Worm (Caenorhabditis elegans) whole organism, L3 larva: ENCODE measurements around the gene twk-25.

Source experiments
- R02D3.7 ChIP-seq: fragments of 150-350 bp; optimal IDR thresholded peaks from 2 replicates; lab custom pipeline; 2014; ENCODE audit warnings: missing biosample characterization, missing genetic modification characterization
- ZK546.5 ChIP-seq: sonication (generic microtip); optimal IDR thresholded peaks from 2 replicates; lab custom pipeline; 2017; ENCODE audit warnings: missing biosample characterization, missing genetic modification characterization
- aly-2 ChIP-seq: fragments of 150-350 bp; optimal IDR thresholded peaks from 2 replicates; lab custom pipeline; 2014; ENCODE audit warnings: missing biosample characterization, missing genetic modification characterization
- ceh-16 ChIP-seq: sonication (generic microtip); optimal IDR thresholded peaks from 2 replicates; lab custom pipeline; 2017; ENCODE audit warnings: missing biosample characterization, missing genetic modification characterization
- ceh-28 ChIP-seq: fragments of 150-350 bp; optimal IDR thresholded peaks from 2 replicates; lab custom pipeline; 2014; ENCODE audit warnings: missing biosample characterization, missing genetic modification reagents, missing genetic modification characterization
- ceh-82 ChIP-seq: fragments of 150-350 bp; optimal IDR thresholded peaks from 2 replicates; lab custom pipeline; 2014; ENCODE audit warnings: missing biosample characterization, missing genetic modification characterization
- ceh-9 ChIP-seq: sonication (generic microtip); optimal IDR thresholded peaks from 2 replicates; lab custom pipeline; 2018; ENCODE audit warnings: missing biosample characterization, missing genetic modification characterization
- daf-12 ChIP-seq: fragments of 150-350 bp; optimal IDR thresholded peaks from 2 replicates; lab custom pipeline; 2014; ENCODE audit warnings: missing biosample characterization, missing genetic modification reagents, missing genetic modification characterization
- egl-27 ChIP-seq: sonication (generic microtip); optimal IDR thresholded peaks from 4 replicates; lab custom pipeline; 2017; ENCODE audit warnings: missing biosample characterization, missing genetic modification reagents, missing genetic modification characterization
- egl-5 ChIP-seq: fragments of 150-350 bp; optimal IDR thresholded peaks from 2 replicates; lab custom pipeline; 2017; ENCODE audit warnings: missing biosample characterization, missing genetic modification reagents, missing genetic modification characterization, inconsistent platforms
- elt-2 ChIP-seq: sonication (generic microtip); optimal IDR thresholded peaks from 2 replicates; lab custom pipeline; 2016; ENCODE audit warnings: missing genetic modification reagents, mild to moderate bottlenecking, missing genetic modification characterization, missing compliant biosample characterization
- elt-3 ChIP-seq, 3 experiments: fragments of 150-350 bp in 1 of 3; sonication (generic microtip) in 2 of 3; optimal IDR thresholded peaks; 2 replicates in 2 of 3; 4 replicates in 1 of 3; lab custom pipeline; 2014 to 2017; ENCODE audit warnings: missing biosample characterization in 3 of 3, missing genetic modification characterization in 3 of 3
- eor-1 ChIP-seq, 2 experiments: fragments of 150-350 bp; optimal IDR thresholded peaks; 2 replicates each; lab custom pipeline; 2014 to 2018; ENCODE audit warnings: missing biosample characterization in 2 of 2, missing genetic modification characterization in 2 of 2
- fkh-10 ChIP-seq: sonication (generic microtip); optimal IDR thresholded peaks from 2 replicates; lab custom pipeline; 2017; ENCODE audit warnings: missing biosample characterization, missing genetic modification reagents, missing genetic modification characterization
- fkh-2 ChIP-seq: fragments of 150-350 bp; optimal IDR thresholded peaks from 2 replicates; lab custom pipeline; 2014; ENCODE audit warnings: missing biosample characterization, missing genetic modification reagents, missing genetic modification characterization
- fos-1 ChIP-seq: fragments of 150-350 bp; optimal IDR thresholded peaks from 2 replicates; lab custom pipeline; 2014; ENCODE audit warnings: missing biosample characterization, missing genetic modification characterization
- hmg-11 ChIP-seq: sonication (generic microtip); optimal IDR thresholded peaks from 2 replicates; lab custom pipeline; 2016; ENCODE audit warnings: missing genetic modification characterization, missing compliant biosample characterization
- jun-1 ChIP-seq: fragments of 150-350 bp; optimal IDR thresholded peaks from 2 replicates; lab custom pipeline; 2014; ENCODE audit warnings: missing biosample characterization, missing genetic modification reagents, missing genetic modification characterization
- lin-15B ChIP-seq: fragments of 150-350 bp; optimal IDR thresholded peaks from 2 replicates; lab custom pipeline; 2014; ENCODE audit warnings: missing biosample characterization, missing genetic modification characterization
- lin-39 ChIP-seq: fragments of 150-350 bp; optimal IDR thresholded peaks from 2 replicates; lab custom pipeline; 2018; ENCODE audit warnings: missing biosample characterization, missing genetic modification reagents, missing genetic modification characterization
- lsy-12 ChIP-seq: sonication (generic microtip); optimal IDR thresholded peaks from 2 replicates; lab custom pipeline; 2016; ENCODE audit warnings: mild to moderate bottlenecking, missing genetic modification characterization, missing compliant biosample characterization
- mdl-1 ChIP-seq: fragments of 150-350 bp; optimal IDR thresholded peaks from 2 replicates; lab custom pipeline; 2014; ENCODE audit warnings: missing biosample characterization, missing genetic modification characterization
- mml-1 ChIP-seq: fragments of 150-350 bp; sonication (generic microtip); optimal IDR thresholded peaks from 3 replicates; lab custom pipeline; 2014; ENCODE audit warnings: missing biosample characterization, missing genetic modification characterization
- nfya-1 ChIP-seq: sonication (generic microtip); optimal IDR thresholded peaks from 2 replicates; lab custom pipeline; 2017; ENCODE audit warnings: missing genetic modification characterization, mild to moderate bottlenecking, missing compliant biosample characterization, antibody characterized with exemption, moderate library complexity; ENCODE audit not compliant: insufficient read depth
- nhr-12 ChIP-seq: fragments of 150-350 bp; optimal IDR thresholded peaks from 2 replicates; lab custom pipeline; 2014; ENCODE audit warnings: missing biosample characterization, missing genetic modification characterization
- nhr-23 ChIP-seq: fragments of 150-350 bp; optimal IDR thresholded peaks from 2 replicates; lab custom pipeline; 2014; ENCODE audit warnings: missing biosample characterization, missing genetic modification reagents, missing genetic modification characterization
- nhr-237 ChIP-seq: fragments of 150-350 bp; optimal IDR thresholded peaks from 2 replicates; lab custom pipeline; 2014; ENCODE audit warnings: missing biosample characterization, missing genetic modification characterization
- nhr-25 ChIP-seq: sonication (generic microtip); optimal IDR thresholded peaks from 2 replicates; lab custom pipeline; 2017; ENCODE audit warnings: missing biosample characterization, missing genetic modification characterization
- nhr-28 ChIP-seq: fragments of 150-350 bp; optimal IDR thresholded peaks from 2 replicates; lab custom pipeline; 2014; ENCODE audit warnings: missing biosample characterization, missing genetic modification characterization
- nhr-43 ChIP-seq: sonication (generic microtip); optimal IDR thresholded peaks from 2 replicates; lab custom pipeline; 2016; ENCODE audit warnings: mild to moderate bottlenecking, missing genetic modification characterization, missing compliant biosample characterization; ENCODE audit not compliant: poor library complexity, severe bottlenecking
- nhr-67 ChIP-seq: fragments of 150-350 bp; optimal IDR thresholded peaks from 2 replicates; lab custom pipeline; 2014; ENCODE audit warnings: missing biosample characterization, missing genetic modification characterization
- nhr-76 ChIP-seq: fragments of 150-350 bp; sonication (generic microtip); optimal IDR thresholded peaks from 5 replicates; lab custom pipeline; 2014; ENCODE audit warnings: missing biosample characterization, missing genetic modification characterization
- nhr-77 ChIP-seq: fragments of 150-350 bp; optimal IDR thresholded peaks from 2 replicates; lab custom pipeline; 2014; ENCODE audit warnings: missing biosample characterization, missing genetic modification characterization
- pha-4 ChIP-seq: fragments of 150-350 bp; optimal IDR thresholded peaks from 2 replicates; lab custom pipeline; 2014; ENCODE audit warnings: missing biosample characterization, missing genetic modification reagents, missing genetic modification characterization
- pqm-1 ChIP-seq: fragments of 150-350 bp; optimal IDR thresholded peaks from 2 replicates; lab custom pipeline; 2017; ENCODE audit warnings: missing biosample characterization, missing genetic modification characterization, inconsistent platforms
- sea-2 ChIP-seq: fragments of 150-350 bp; sonication (generic microtip); optimal IDR thresholded peaks from 4 replicates; lab custom pipeline; 2014; ENCODE audit warnings: missing biosample characterization, missing genetic modification reagents, missing genetic modification characterization
- skn-1 ChIP-seq: fragments of 150-350 bp; optimal IDR thresholded peaks from 2 replicates; lab custom pipeline; 2014; ENCODE audit warnings: missing biosample characterization, missing genetic modification characterization
- snpc-4 ChIP-seq: fragments of 150-350 bp; optimal IDR thresholded peaks from 2 replicates; lab custom pipeline; 2014; ENCODE audit warnings: missing biosample characterization, missing genetic modification characterization
- tbx-2 ChIP-seq: sonication (generic microtip); optimal IDR thresholded peaks from 2 replicates; lab custom pipeline; 2016; ENCODE audit warnings: mild to moderate bottlenecking, missing genetic modification characterization, missing compliant biosample characterization
- unc-39 ChIP-seq: sonication (generic microtip); optimal IDR thresholded peaks from 4 replicates; lab custom pipeline; 2017; ENCODE audit warnings: missing biosample characterization, missing genetic modification characterization
- unc-62 ChIP-seq: fragments of 150-350 bp; sonication (generic microtip); optimal IDR thresholded peaks from 4 replicates; lab custom pipeline; 2014; ENCODE audit warnings: missing biosample characterization, missing genetic modification reagents, missing genetic modification characterization
- zag-1 ChIP-seq: fragments of 150-350 bp; optimal IDR thresholded peaks from 2 replicates; lab custom pipeline; 2014; ENCODE audit warnings: missing biosample characterization, missing genetic modification characterization
- ztf-11 ChIP-seq: fragments of 150-350 bp; optimal IDR thresholded peaks from 2 replicates; lab custom pipeline; 2014; ENCODE audit warnings: missing biosample characterization, missing genetic modification characterization
- ztf-4 ChIP-seq: fragments of 150-350 bp; optimal IDR thresholded peaks from 2 replicates; lab custom pipeline; 2014; ENCODE audit warnings: missing biosample characterization, missing genetic modification characterization

The twk-25 gene

DNA sequence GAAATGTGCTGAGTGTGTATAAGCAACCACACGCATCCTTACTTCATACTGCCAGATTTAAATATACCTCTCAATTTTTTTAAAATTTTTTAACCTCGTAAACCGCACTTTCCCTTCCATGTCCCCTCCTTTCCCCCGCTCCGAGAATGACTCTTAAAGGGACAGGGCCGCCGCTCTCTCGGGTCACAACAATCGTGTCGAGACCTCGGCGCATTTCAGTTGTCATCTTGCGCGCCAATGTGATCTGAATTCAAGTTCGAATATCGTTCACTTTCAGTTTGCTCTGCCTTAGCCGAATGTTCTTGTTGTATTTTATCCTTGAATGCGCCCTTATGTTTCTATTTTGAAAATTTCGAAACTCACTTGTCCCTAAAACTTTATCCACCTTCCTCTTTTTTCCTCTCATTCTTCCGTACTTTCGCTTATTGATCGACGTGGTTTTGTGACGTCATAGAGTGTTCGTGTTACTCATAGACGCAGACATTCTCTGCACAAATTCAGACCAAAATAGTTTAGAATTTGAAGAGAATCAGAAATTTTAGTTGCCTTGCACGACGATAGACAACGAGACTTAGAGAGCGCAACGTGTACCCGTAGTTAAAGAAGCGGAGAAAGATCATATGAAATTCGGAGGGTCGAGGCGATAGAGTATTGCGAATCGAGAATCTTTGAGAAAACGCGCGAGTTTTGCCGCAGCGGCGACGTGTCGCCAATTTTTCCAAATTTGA is 17.9 kb downstream of the twk-25 start:
- no peak for TF ChIP-seq daf-12
- peak; percentile 52 for TF ChIP-seq nhr-43
- TF ChIP-seq nhr-25 (tag; lab: Kevin White, UChicago), result peak; percentile 56
- peak; percentile 57 for TF ChIP-seq elt-2 (tag; lab: Kevin White, UChicago)
- no peak for TF ChIP-seq elt-3 (tag; optimal IDR thresholded peaks at IDR 0.05; lab: Kevin White, UChicago)
- peak; percentile 58 for TF ChIP-seq lsy-12 (tag; lab: Kevin White, UChicago)
- TF ChIP-seq unc-62, result peak; percentile 32
- peak; percentile 71 for TF ChIP-seq R02D3.7 (tag; lab: Kevin White, UChicago)
- peak; percentile 91 for TF ChIP-seq ceh-28 (tag; lab: Kevin White, UChicago)
- TF ChIP-seq sea-2 (GFP tag; lab: Kevin White, UChicago), result peak; percentile 25
- TF ChIP-seq zag-1 (tag; lab: Kevin White, UChicago), result no peak
- TF ChIP-seq lin-15B (tag; lab: Kevin White, UChicago), result peak; percentile 59
- peak; percentile 81 for TF ChIP-seq pha-4 (tag; lab: Kevin White, UChicago)
- no peak for TF ChIP-seq egl-27
- peak; percentile 73 for TF ChIP-seq nfya-1
- TF ChIP-seq pqm-1 (tag; lab: Kevin White, UChicago), result peak; percentile 59
- peak; percentile 71 for TF ChIP-seq hmg-11 (tag; lab: Kevin White, UChicago)
- no peak for TF ChIP-seq ceh-9 (tag; lab: Kevin White, UChicago)
- no peak for TF ChIP-seq skn-1 (tag; lab: Kevin White, UChicago)
- peak; percentile 77 for TF ChIP-seq nhr-23 (tag; lab: Kevin White, UChicago)
- peak; percentile 36 for TF ChIP-seq snpc-4
- TF ChIP-seq jun-1 (tag; lab: Kevin White, UChicago), result peak; percentile 46

DNA sequence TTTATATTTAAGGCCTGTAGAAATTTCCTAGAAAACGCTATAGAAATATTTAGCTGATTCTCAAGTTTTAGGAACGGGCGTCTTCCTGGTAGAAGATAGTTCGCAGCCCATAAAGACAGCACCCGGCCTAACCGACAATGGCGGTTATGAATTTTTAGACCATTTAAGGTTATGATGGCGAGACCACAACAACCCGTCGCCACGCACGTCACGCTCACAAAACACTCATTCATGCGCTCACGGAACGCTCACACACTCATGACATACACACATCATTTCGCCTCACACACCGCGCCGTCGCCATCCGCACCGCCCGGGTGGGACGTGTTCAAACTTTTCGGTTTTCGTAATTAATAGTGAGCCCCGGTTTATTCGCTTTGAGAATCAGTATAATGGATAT is 19.2 kb downstream of the twk-25 start:
- TF ChIP-seq lin-15B (tag; lab: Kevin White, UChicago) (peak; percentile 8), daf-12 (no peak)
- TF ChIP-seq, all 47 proteins: peak for 1

DNA sequence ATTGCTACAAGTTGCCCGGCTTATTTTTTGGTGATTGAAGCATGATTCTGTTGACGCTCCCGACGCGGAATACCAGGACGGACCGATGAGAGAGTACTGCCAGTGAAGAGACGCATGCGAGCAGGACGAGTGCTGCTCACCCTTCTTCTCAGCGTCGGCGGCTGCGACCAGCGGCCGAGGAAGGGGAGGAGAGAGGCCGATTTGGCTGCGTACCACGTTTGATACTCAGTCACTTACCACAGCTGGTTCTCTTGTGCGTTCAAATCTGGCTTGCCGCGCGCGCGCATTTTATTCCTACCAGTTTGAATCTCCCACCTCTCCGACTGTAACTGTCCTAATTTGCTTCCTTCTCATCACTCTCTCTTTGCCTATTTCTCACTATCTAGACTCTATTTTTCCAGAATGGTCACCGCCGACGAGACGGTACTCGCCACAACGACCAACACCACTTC is 19.8 kb downstream of the twk-25 start, which contains the start of gene mep-1:
Gene mep-1 (plus strand): TSS at position 402 of the 452 bp plus-strand sequence.
- TF ChIP-seq eor-1 (tag; optimal IDR thresholded peaks at IDR 0.05; lab: Kevin White, UChicago) (no peak), fkh-10 (GFP tag; lab: Kevin White, UChicago) (peak; percentile 54), zag-1 (tag; lab: Kevin White, UChicago) (no peak), nhr-43 (peak; percentile 38), mml-1 (tag; lab: Kevin White, UChicago) (no peak), sea-2 (GFP tag; lab: Kevin White, UChicago) (no peak), R02D3.7 (tag; lab: Kevin White, UChicago) (peak; percentile 57), nfya-1 (peak; percentile 77), nhr-67 (tag; lab: Kevin White, UChicago) (no peak), tbx-2 (tag; lab: Kevin White, UChicago) (peak; percentile 11), egl-5 (tag; lab: Kevin White, UChicago) (no peak), nhr-76 (tag; lab: Kevin White, UChicago) (no peak), ceh-28 (tag; lab: Kevin White, UChicago) (no peak), lsy-12 (tag; lab: Kevin White, UChicago) (peak; percentile 32), ceh-82 (tag; lab: Kevin White, UChicago) (no peak), nhr-28 (tag; lab: Kevin White, UChicago) (no peak), hmg-11 (tag; lab: Kevin White, UChicago) (peak; percentile 78), ceh-9 (tag; lab: Kevin White, UChicago) (no peak), aly-2 (tag; lab: Kevin White, UChicago) (no peak), skn-1 (tag; lab: Kevin White, UChicago) (peak; percentile 35), fos-1 (tag; lab: Kevin White, UChicago) (no peak), nhr-237 (no peak), pha-4 (tag; lab: Kevin White, UChicago) (peak; percentile 31), mdl-1 (no peak), elt-3 (tag; optimal IDR thresholded peaks at IDR 0.05; lab: Kevin White, UChicago) (no peak), ztf-11 (tag; lab: Kevin White, UChicago) (no peak), ztf-4 (no peak), ceh-16 (tag; lab: Kevin White, UChicago) (no peak), pqm-1 (tag; lab: Kevin White, UChicago) (no peak), ZK546.5 (tag; lab: Kevin White, UChicago) (no peak), unc-62 (no peak), lin-15B (tag; lab: Kevin White, UChicago) (peak; percentile 68), unc-39 (tag; lab: Kevin White, UChicago) (no peak), nhr-12 (tag; lab: Kevin White, UChicago) (no peak), fkh-2 (tag; lab: Kevin White, UChicago) (no peak), elt-2 (tag; lab: Kevin White, UChicago) (peak; percentile 33), snpc-4 (peak; percentile 77), egl-27 (no peak), jun-1 (tag; lab: Kevin White, UChicago) (peak; percentile 23), daf-12 (no peak), lin-39 (tag; lab: Kevin White, UChicago) (peak; percentile 95), nhr-25 (tag; lab: Kevin White, UChicago) (peak; percentile 76), nhr-23 (tag; lab: Kevin White, UChicago) (peak; percentile 55), nhr-77 (no peak)
